Fruit fly (Drosophila melanogaster): ENCODE results near the gene Ucp4B.

dm6 chr2L:5964851-5965250, 4.8 kb upstream of the Ucp4B start, which contains the start of gene psd:
- TF ChIP-seq CTCF (optimal IDR thresholded peaks at IDR 0.05) (no peak), CG8478 (optimal IDR thresholded peaks at IDR 0.05) (no peak)

Measured in S2 (cell line).